Fruit fly (Drosophila melanogaster) whole organism, wandering third instar larva: ENCODE measurements around the gene Vha55.

ENCODE experiments used
- Abd-B ChIP-seq: fragments of >200 bp; optimal IDR thresholded peaks from 2 replicates; lab custom pipeline; 2017; ENCODE audit warnings: missing biosample characterization, missing genetic modification characterization
- CG32264 ChIP-seq: fragments of 200-800 bp; sonication (Bioruptor generic); optimal IDR thresholded peaks from 2 replicates; lab custom pipeline; 2016; ENCODE audit warnings: missing biosample characterization, missing genetic modification characterization
- CG9705 ChIP-seq: fragments of 200-800 bp; sonication (Bioruptor generic); optimal IDR thresholded peaks from 2 replicates; lab custom pipeline; 2018; ENCODE audit warnings: missing biosample characterization, mild to moderate bottlenecking, missing genetic modification characterization
- Dfd ChIP-seq: fragments of >200 bp; optimal IDR thresholded peaks from 2 replicates; lab custom pipeline; 2017; ENCODE audit warnings: missing biosample characterization, missing genetic modification characterization
- GATAd ChIP-seq: sonication (Bioruptor generic); optimal IDR thresholded peaks from 2 replicates; lab custom pipeline; 2016; ENCODE audit warnings: missing biosample characterization, missing genetic modification characterization
- Hr78 ChIP-seq: fragments of >200 bp; optimal IDR thresholded peaks from 2 replicates; lab custom pipeline; 2017; ENCODE audit warnings: missing biosample characterization, missing genetic modification characterization
- Hr83 ChIP-seq: fragments of 200-300 bp; sonication (Bioruptor generic); optimal IDR thresholded peaks from 2 replicates; lab custom pipeline; 2016; ENCODE audit warnings: missing biosample characterization, mild to moderate bottlenecking, missing genetic modification characterization, moderate library complexity; ENCODE audit not compliant: poor library complexity, severe bottlenecking
- Myc ChIP-seq: fragments of >200 bp; optimal IDR thresholded peaks from 2 replicates; lab custom pipeline; 2017
- N ChIP-seq: fragments of >200 bp; optimal IDR thresholded peaks from 2 replicates; lab custom pipeline; 2018; ENCODE audit warnings: missing biosample characterization, missing external identifiers, missing genetic modification characterization
- OdsH ChIP-seq: fragments of 200-800 bp; sonication (Bioruptor generic); optimal IDR thresholded peaks from 2 replicates; lab custom pipeline; 2016; ENCODE audit warnings: missing biosample characterization, mild to moderate bottlenecking, missing genetic modification characterization
- Sp1 ChIP-seq: fragments of 200-800 bp; sonication (Bioruptor generic); optimal IDR thresholded peaks from 3 replicates; lab custom pipeline; 2019; ENCODE audit warnings: missing biosample characterization, mild to moderate bottlenecking, missing genetic modification characterization, moderate library complexity
- Vsx2 ChIP-seq: fragments of 200-300, 225-300 bp; sonication (Bioruptor generic); optimal IDR thresholded peaks from 2 replicates; lab custom pipeline; 2018; ENCODE audit warnings: missing biosample characterization, missing genetic modification characterization; ENCODE audit not compliant: partially characterized antibody
- dl ChIP-seq, 2 experiments: fragments of 175-275, 200-275 bp in 1 of 2; fragments of 200-275 bp in 1 of 2; sonication (Bioruptor generic); optimal IDR thresholded peaks; lab custom pipeline; 2018; ENCODE audit warnings: mild to moderate bottlenecking in 2 of 2, missing biosample characterization in 2 of 2, missing genetic modification characterization in 2 of 2, moderate library complexity in 2 of 2; ENCODE audit not compliant: partially characterized antibody in 2 of 2, insufficient read depth in 1 of 2
- dsf ChIP-seq: sonication (Bioruptor generic); optimal IDR thresholded peaks from 2 replicates; lab custom pipeline; 2016; ENCODE audit warnings: missing biosample characterization, missing genetic modification characterization, borderline replicate concordance
- ey ChIP-seq: fragments of 200-800 bp; sonication (Bioruptor generic); optimal IDR thresholded peaks from 2 replicates; lab custom pipeline; 2016; ENCODE audit warnings: missing biosample characterization, missing genetic modification characterization
- fru ChIP-seq: fragments of 200-800 bp; sonication (Bioruptor generic); optimal IDR thresholded peaks from 3 replicates; lab custom pipeline; 2016; ENCODE audit warnings: missing biosample characterization, mild to moderate bottlenecking, missing genetic modification characterization
- jim ChIP-seq: fragments of 175-275, 200-325 bp; sonication (Bioruptor generic); optimal IDR thresholded peaks from 2 replicates; lab custom pipeline; 2016; ENCODE audit warnings: missing biosample characterization, mild to moderate bottlenecking, missing genetic modification characterization
- pan ChIP-seq: fragments of >200 bp; optimal IDR thresholded peaks from 2 replicates; lab custom pipeline; 2017
- psq ChIP-seq: fragments of 200-800 bp; sonication (Bioruptor generic); optimal IDR thresholded peaks from 3 replicates; lab custom pipeline; 2017; ENCODE audit warnings: missing biosample characterization, mild to moderate bottlenecking, missing genetic modification characterization, moderate library complexity
- rgr ChIP-seq: fragments of 200-800 bp; sonication (Bioruptor generic); optimal IDR thresholded peaks from 3 replicates; lab custom pipeline; 2016; ENCODE audit warnings: missing biosample characterization, mild to moderate bottlenecking, missing genetic modification characterization
- sage ChIP-seq: fragments of 200-800 bp; sonication (Bioruptor generic); optimal IDR thresholded peaks from 2 replicates; lab custom pipeline; 2016; ENCODE audit warnings: missing biosample characterization, mild to moderate bottlenecking, missing genetic modification characterization
- sv ChIP-seq: fragments of 200-800 bp; sonication (Bioruptor generic); optimal IDR thresholded peaks from 3 replicates; lab custom pipeline; 2016; ENCODE audit warnings: missing biosample characterization, missing genetic modification characterization
- tai ChIP-seq: sonication (Bioruptor generic); optimal IDR thresholded peaks from 2 replicates; lab custom pipeline; 2016; ENCODE audit warnings: missing biosample characterization, missing genetic modification characterization

Gene Vha55

dm6 chr3R:12626674-12627382 lies 801 bp downstream of the Vha55 start:
- TF ChIP-seq rgr (GFP tag; lab: Kevin White, UChicago) (no peak), psq (GFP tag; lab: Kevin White, UChicago) (peak; percentile 94)

dm6 chr3R:12624913-12625312 lies 2.7 kb downstream of the Vha55 start:
- TF ChIP-seq ey (no peak), sage (no peak)
- TF ChIP-seq, all 38 proteins: peak for 0

dm6 chr3R:12622778-12623177 lies 4.9 kb downstream of the Vha55 start:
- no peak for TF ChIP-seq sage
- TF ChIP-seq Dfd: peak; percentile 94
- TF ChIP-seq tai (GFP tag; lab: Kevin White, UChicago): no peak
- TF ChIP-seq, all 38 proteins: peak for 1

- TF ChIP-seq fru (GFP tag; lab: Kevin White, UChicago) (no peak), N (GFP tag; lab: Kevin White, UChicago) (no peak), Myc (no peak), GATAd (no peak), sv (GFP tag; lab: Kevin White, UChicago) (no peak), CG9705 (GFP tag; lab: Kevin White, UChicago) (no peak), pan (lab: Kevin White, UChicago) (no peak), Hr78 (GFP tag; lab: Kevin White, UChicago) (no peak), Abd-B (GFP tag; lab: Kevin White, UChicago) (no peak)
Observed at dm6 chr3R:12615553-12615952, 12.1 kb downstream of the Vha55 start.

dm6 chr3R:12611973-12612372 lies 15.7 kb downstream of the Vha55 start:
- TF ChIP-seq OdsH (GFP tag; lab: Kevin White, UChicago) (no peak), Hr83 (GFP tag; lab: Kevin White, UChicago) (no peak), sage (no peak), CG32264 (GFP tag; lab: Kevin White, UChicago) (no peak), ey (no peak), Vsx2 (GFP tag; lab: Kevin White, UChicago) (no peak), dsf (GFP tag; lab: Kevin White, UChicago) (no peak), pan (lab: Kevin White, UChicago) (no peak)

- TF ChIP-seq Hr78 (GFP tag; lab: Kevin White, UChicago) (no peak), Hr83 (GFP tag; lab: Kevin White, UChicago) (no peak), psq (GFP tag; lab: Kevin White, UChicago) (no peak)
Observed at dm6 chr3R:12595890-12596215, 31.8 kb downstream of the Vha55 start.

- TF ChIP-seq fru (GFP tag; lab: Kevin White, UChicago) (no peak), jim (GFP tag; lab: Kevin White, UChicago) (no peak)
Observed at dm6 chr3R:12595187-12595889, 32.3 kb downstream of the Vha55 start, which contains the start of gene Octbeta2R. Octbeta2R (minus strand) TSS chr3R:12595725.

- no peak for TF ChIP-seq Hr83 (GFP tag; lab: Kevin White, UChicago)
- no peak for TF ChIP-seq fru (GFP tag; lab: Kevin White, UChicago)
- no peak for TF ChIP-seq dl (GFP tag; optimal IDR thresholded peaks at IDR 0.05; lab: Kevin White, UChicago; ENCODE audit: insufficient read depth in 1 of 2, partially characterized antibody in 2 of 2)
- no peak for TF ChIP-seq Sp1 (GFP tag; lab: Kevin White, UChicago)
- TF ChIP-seq tai (GFP tag; lab: Kevin White, UChicago): no peak
Observed at dm6 chr3R:12591672-12592071, 36.0 kb downstream of the Vha55 start.
